Worm (Caenorhabditis elegans): ENCODE results near the gene F58F12.3.

ce11 chrII:6351887-6352286 is 39.2 kb downstream of the F58F12.3 start, which contains the start of gene C32D5.10:
- TF ChIP-seq lin-39 (tag; optimal IDR thresholded peaks at IDR 0.05) = no peak
- TF ChIP-seq R02D3.7 (tag; optimal IDR thresholded peaks at IDR 0.05) = no peak
- no peak for TF ChIP-seq arid-1 (GFP tag; conservative IDR thresholded peaks at IDR 0.05)
- TF ChIP-seq aly-2 (tag; optimal IDR thresholded peaks at IDR 0.05) = no peak
- TF ChIP-seq Y5F2A.4 (GFP tag; optimal IDR thresholded peaks at IDR 0.05) = no peak
- TF ChIP-seq mdl-1 (tag; optimal IDR thresholded peaks at IDR 0.05) = no peak
